Worm (Caenorhabditis elegans): ENCODE results near the gene ZK813.6.

Gene ZK813.6

DNA sequence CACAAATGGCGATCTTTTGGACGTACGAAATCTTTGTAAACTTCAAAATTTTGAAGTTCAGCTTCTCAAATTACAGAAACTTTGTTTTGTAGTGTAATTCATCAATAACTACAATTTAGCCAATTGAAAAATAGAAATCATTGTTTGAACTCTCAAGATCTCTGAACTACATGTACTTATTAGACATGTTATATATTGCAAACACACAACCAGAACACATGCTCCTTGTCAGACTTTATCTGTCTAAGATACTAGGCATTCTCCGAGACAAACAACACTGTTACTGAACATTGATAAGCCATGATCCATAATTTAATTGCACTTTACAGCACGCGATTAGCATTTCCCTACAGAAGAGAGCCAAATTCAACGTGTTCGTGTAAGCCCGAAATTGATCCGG lies at the start of gene ZK813.6:
TSS of gene ZK813.6 (plus strand) at position 301 of the 400 bp plus-strand sequence.
- TF ChIP-seq W03F9.2 (tag; optimal IDR thresholded peaks at IDR 0.05): no peak
- no peak for TF ChIP-seq dao-5 (tag; optimal IDR thresholded peaks at IDR 0.05)
- no peak for TF ChIP-seq him-1 (tag; optimal IDR thresholded peaks at IDR 0.05)

DNA sequence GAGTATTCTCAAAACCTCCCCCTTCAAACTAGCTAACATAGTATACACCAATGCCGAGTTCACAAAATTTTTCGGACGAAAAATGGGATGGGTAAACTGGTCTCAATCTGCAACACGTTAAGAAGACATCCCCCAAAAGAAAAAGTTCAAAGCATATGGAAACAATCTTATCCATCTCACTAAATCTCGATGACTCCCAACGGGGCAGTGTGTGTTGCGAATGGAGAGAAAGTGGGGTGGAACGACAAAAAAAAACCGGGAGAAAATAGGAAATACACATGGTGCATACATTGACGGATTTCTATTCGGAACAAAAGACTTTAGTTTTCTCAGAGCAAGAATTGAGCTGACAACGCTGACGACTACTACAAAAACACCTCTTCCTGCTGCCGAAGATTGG lies 49.3 kb upstream of the ZK813.6 start:
- TF ChIP-seq W03F9.2 (tag; optimal IDR thresholded peaks at IDR 0.05): no peak

DNA sequence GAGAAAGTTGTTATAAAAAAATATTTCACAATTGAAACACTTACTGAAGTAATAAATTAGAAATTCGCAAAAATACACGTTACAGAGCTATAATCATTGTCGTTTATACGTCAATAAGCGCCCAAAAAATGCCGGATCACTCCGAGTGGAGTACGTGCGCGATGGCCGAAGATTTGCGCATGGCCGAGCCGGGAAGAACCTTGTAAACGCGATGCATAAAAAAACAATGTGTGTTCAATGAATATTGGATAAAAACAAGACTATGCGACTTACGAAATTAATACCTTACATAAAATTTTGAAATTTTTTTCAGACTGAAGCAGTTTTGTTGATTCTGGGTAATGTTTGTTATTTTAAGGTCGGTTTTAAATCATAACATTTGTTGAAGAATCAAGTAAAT lies 45.5 kb upstream of the ZK813.6 start, which contains the start of gene sorf-1:
TSS of gene sorf-1 (minus strand) at position 135 of the 400 bp plus-strand sequence.
- no peak for TF ChIP-seq W03F9.2 (tag; optimal IDR thresholded peaks at IDR 0.05)
- no peak for TF ChIP-seq dao-5 (tag; optimal IDR thresholded peaks at IDR 0.05)
- no peak for TF ChIP-seq him-1 (tag; optimal IDR thresholded peaks at IDR 0.05)

DNA sequence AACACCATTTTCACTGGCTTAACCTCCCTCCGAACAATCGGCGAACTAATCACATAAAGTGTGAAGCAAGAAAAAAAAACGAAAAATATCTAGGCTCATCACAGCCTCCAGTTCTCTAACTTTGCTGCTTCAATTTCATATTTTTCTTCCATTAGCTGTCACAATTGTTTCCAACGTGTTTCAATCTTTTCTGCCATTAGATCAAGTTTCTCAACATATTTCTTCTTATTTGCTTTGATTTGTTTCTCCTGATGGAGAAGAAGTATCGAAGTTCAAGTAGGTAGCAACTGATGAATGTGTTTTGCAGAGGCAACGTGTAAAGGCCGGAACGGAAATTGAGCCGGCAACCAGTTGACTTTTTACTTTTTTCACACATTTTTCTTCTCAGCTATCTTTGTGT lies 44.4 kb upstream of the ZK813.6 start, which contains the start of gene ZK563.7:
TSS of gene ZK563.7 (plus strand) at position 301 of the 400 bp plus-strand sequence.
- TF ChIP-seq W03F9.2 (tag; optimal IDR thresholded peaks at IDR 0.05) (no peak), dao-5 (tag; optimal IDR thresholded peaks at IDR 0.05) (no peak), him-1 (tag; optimal IDR thresholded peaks at IDR 0.05) (no peak)

DNA sequence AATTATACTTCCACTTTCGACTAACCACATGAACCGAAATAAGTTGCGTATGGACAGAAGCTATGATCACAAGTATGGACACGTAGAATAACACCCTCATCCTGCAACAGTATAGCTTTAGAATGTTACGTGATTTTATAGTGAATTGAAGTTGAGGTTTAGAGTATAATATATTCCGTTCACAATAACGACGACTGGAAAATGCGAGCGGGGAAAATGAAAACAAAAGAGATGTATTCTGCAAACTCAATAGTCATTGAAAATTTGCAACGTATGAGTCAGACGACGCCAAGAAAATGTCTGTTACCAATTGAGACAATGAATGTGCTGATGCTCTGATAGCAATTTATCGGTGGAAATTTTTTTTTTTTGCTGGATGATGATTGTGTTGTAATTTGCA lies 39.3 kb upstream of the ZK813.6 start, which contains the start of gene acp-1:
TSS of gene acp-1 (minus strand) at position 101 of the 400 bp plus-strand sequence.
- TF ChIP-seq him-1 (tag; optimal IDR thresholded peaks at IDR 0.05): no peak

DNA sequence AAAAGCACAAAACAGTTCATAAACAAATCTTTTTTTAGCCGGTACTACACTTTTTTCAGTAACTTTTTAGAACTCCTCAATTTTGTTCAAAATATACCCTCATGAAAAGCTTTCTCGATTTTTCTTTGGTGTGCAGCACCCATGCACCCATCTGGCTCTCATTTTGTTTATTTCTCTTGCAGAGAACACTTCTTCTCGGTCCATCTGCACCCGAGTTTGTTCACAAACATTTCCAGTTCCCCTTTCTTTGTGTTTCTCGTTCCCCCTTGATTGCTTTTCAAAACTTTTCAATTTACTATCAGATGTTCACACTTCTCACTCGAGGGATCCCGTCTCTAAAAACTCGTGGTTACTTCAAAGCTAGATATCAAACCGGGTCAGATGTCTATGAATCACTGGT lies 31.1 kb upstream of the ZK813.6 start, which contains the start of gene slcf-2:
TSS of gene slcf-2 (plus strand) at position 301 of the 400 bp plus-strand sequence.
- TF ChIP-seq dao-5 (tag; optimal IDR thresholded peaks at IDR 0.05) (no peak), him-1 (tag; optimal IDR thresholded peaks at IDR 0.05) (no peak), W03F9.2 (tag; optimal IDR thresholded peaks at IDR 0.05) (no peak)

DNA sequence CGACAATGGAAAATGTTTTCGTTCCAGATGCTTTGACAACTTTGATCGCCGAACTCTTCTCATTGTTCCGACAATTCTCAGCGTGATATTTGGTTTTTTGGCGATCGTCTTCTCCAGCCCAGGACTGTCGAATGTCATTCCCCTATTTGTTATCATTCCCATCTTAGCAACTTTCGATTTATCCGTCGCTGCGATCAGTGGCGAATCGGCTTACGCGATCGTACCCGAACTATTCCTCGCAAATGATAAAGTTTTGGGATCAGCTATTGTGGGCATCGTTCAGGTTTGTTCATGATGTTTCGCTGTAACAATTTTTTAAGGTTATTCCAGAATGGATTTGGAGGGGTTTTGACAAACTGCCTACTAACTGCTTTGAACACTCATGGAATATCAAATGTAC lies 27.9 kb upstream of the ZK813.6 start:
- TF ChIP-seq him-1 (tag; optimal IDR thresholded peaks at IDR 0.05): no peak
- no peak for TF ChIP-seq W03F9.2 (tag; optimal IDR thresholded peaks at IDR 0.05)
- no peak for TF ChIP-seq dao-5 (tag; optimal IDR thresholded peaks at IDR 0.05)

DNA sequence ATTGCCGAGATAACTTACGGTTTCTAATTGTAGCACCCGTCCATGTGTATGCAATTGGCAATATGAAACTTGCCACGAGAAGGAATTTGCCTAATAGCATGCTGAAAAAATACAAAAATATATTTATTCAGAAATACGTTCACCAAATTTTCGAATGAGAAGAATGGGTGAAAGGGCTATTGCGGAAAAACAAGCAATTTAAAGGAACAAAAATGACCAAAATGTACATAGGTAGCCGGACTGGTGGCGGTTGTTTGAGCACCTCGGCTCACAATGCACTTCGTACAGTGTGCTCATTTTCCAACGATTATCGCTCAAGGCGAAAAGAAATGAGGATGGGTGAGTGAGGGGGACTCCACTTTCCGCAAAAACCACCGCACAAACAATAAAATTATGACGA lies 24.7 kb upstream of the ZK813.6 start, which contains the start of gene cht-1:
TSS of gene cht-1 (minus strand) at position 101 of the 400 bp plus-strand sequence.
- TF ChIP-seq W03F9.2 (tag; optimal IDR thresholded peaks at IDR 0.05) (no peak), dao-5 (tag; optimal IDR thresholded peaks at IDR 0.05) (no peak), him-1 (tag; optimal IDR thresholded peaks at IDR 0.05) (no peak)

DNA sequence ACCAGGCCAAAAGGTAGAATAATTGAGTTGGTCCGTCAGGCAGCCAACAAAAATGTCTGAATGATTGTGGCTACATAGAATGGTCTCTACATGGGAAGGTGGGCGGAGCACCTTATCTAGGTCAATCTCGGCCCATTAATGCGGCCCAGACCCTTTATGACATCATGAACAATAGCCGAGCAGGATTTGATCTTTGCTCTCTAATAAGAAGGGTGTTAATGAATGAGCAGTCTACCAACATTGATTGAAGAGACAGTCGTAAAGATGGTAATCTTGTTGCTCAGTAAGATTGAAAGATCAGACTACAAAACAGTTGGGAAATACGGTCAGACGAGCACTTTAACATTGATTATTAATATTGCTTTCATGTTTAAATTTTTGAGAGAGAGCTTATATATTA lies 24.2 kb upstream of the ZK813.6 start:
- TF ChIP-seq dao-5 (tag; optimal IDR thresholded peaks at IDR 0.05) (no peak), W03F9.2 (tag; optimal IDR thresholded peaks at IDR 0.05) (no peak), him-1 (tag; optimal IDR thresholded peaks at IDR 0.05) (no peak)

DNA sequence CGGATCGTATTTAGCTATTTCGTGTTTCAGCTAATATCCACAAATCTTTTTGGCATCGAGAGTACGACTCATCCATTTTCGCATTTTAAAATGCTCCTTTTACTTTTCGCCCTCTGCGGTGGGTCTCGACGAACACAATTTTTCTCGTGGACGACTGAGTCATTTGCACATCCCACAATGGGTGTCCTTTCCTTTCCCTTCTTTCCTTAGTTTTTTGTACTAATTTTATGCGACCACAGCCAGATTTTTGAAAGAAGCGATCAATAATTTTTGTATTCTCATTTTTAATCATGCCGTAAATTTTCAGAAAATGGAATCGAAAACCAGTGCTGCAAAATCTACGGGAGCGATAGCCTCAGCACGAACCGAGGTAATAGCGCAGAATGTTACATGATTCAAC lies 22.9 kb upstream of the ZK813.6 start, which contains the start of gene C04F6.9:
TSS of gene C04F6.9 (plus strand) at position 301 of the 400 bp plus-strand sequence.
- no peak for TF ChIP-seq him-1 (tag; optimal IDR thresholded peaks at IDR 0.05)

DNA sequence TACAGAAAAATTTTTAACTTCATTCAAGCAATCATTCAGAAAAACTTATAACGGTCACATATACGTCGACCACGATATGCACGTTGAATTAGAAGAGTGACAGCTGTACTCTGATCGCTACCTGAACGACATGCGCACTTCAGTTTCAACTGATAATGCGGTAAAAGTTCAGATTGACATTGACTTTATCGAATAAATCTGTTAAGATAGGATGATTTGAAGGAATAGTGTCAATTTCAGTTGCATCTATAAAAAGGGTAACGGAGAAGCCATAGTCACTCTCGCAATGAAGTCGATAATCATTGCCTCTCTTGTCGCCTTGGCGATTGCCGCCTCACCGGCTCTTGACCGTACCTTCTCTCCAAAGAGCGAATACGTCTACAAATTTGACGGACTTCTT lies 21.4 kb upstream of the ZK813.6 start, which contains the start of gene vit-5:
TSS of gene vit-5 (plus strand) at position 277 of the 400 bp plus-strand sequence.
- TF ChIP-seq W03F9.2 (tag; optimal IDR thresholded peaks at IDR 0.05) (no peak), him-1 (tag; optimal IDR thresholded peaks at IDR 0.05) (no peak), dao-5 (tag; optimal IDR thresholded peaks at IDR 0.05) (no peak)

DNA sequence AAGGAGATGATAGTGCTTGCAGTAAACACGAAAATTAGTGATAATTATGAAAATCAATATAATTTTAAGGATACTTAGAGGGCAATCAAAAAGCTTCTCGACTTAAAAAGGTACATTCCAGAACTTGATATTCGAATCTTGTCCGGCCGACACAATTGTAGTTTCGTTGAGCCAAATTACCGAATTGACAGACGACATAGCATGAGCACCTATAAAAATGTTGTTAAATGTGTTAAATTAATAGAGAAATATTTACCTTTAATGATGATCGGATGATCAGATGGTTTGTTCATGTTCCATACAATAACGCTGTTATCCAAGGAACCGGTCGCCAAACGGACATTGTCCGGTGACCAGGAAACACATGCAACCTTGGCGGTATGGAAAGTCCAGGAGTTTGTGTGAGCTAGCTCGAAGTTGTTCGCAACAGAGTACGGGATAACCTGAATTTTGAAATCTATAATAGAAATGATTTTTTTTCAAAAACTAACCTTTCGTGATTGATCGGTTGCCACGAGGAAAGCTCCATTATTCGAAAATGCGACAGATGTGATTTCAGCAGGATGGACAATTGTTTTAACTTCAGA lies 15.8 kb upstream of the ZK813.6 start:
- TF ChIP-seq W03F9.2 (tag; optimal IDR thresholded peaks at IDR 0.05) (no peak), him-1 (tag; optimal IDR thresholded peaks at IDR 0.05) (no peak), dao-5 (tag; optimal IDR thresholded peaks at IDR 0.05) (no peak)

DNA sequence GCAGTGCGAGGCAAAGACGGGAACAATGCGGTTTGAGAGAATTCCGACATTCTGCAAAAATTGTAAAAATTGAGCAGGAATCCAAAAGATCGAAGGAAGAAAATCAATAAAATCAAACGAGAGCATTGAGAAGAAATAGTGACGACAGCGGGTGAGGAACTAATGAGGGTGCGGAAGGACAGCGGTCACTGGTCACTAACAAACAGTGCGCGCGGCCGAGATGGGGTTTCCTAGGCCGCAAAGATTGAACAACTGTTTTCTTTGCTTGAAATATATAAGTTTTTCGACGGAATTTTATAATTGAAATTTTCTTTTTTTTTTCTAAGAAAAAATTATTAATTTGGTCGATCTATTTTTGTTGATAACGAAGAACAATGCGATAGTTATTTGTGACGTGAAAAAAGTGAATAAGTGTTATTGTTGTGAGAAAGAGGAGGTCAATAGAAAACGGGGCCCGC lies 13.0 kb upstream of the ZK813.6 start, which contains the start of gene unc-78:
TSS of gene unc-78 (minus strand) at position 51 of the 458 bp plus-strand sequence.
- TF ChIP-seq W03F9.2 (tag; optimal IDR thresholded peaks at IDR 0.05): no peak
- TF ChIP-seq dao-5 (tag; optimal IDR thresholded peaks at IDR 0.05): no peak
- TF ChIP-seq him-1 (tag; optimal IDR thresholded peaks at IDR 0.05): no peak

DNA sequence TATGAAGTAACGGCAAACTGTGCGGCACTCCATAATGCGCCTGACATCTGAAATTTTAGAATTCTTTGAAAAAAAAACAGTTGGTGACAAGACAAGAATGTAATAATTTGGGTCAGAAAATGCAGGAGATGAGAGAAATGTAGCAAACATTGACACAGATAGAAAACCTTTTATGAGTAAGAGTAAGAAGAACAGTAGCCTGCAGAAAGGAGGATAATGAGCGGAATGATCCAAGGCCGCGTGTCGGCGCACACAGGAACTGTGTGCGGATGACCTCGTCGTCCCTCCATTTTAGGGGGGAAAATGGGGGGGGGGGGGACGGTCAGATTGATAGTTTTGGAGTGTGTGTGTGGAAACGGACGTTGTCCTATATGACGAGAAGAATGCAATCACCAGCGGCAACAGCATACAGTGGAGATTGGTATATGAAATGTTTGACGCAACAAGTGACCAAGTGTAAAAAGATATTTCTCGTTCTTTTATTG lies 9.9 kb upstream of the ZK813.6 start, which contains the start of gene dhs-27:
TSS of gene dhs-27 (minus strand) at position 51 of the 485 bp plus-strand sequence.
- TF ChIP-seq dao-5 (tag; optimal IDR thresholded peaks at IDR 0.05) (no peak), W03F9.2 (tag; optimal IDR thresholded peaks at IDR 0.05) (no peak), him-1 (tag; optimal IDR thresholded peaks at IDR 0.05) (no peak)

DNA sequence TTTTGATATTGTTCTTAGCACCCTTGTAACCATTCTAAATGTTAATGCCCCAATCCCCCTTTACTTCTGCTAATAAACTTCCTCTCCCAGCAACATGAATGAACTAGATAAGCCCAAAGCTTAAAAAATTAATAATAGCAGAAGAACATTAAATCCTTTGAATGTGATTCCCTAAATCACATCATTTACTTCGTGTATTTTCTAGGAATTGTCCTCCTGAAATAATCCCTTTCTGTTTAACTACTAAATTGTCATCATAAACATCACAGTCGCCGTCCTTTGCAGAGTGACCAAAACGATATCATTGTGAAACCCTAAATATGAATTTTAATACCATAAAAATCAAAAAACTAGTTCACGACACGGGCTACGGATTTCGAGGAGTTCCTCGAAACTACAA lies 8.6 kb upstream of the ZK813.6 start:
- TF ChIP-seq W03F9.2 (tag; optimal IDR thresholded peaks at IDR 0.05): no peak

Measured in whole organism, L4/young adult.